Worm (Caenorhabditis elegans): ENCODE data around the gene B0281.5.

B0281.5 gene

DNA sequence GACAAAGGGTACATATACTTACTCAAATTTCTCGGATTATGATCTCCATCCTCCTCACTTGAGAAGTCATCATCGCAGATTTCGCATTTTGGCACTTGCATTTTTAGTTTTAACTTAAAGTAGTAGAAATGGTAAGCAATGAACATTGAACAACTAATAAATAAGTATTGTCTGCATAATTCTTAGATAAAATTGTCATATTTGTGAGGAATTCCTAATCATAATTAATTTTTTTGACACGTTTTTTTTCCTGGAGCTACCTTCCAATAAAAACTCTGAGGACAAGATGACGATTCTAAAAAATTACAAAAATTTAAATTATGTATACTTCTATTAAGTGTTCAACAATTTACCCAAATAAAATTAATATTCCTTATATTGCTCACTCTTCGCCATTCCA lies 12.0 kb upstream of the B0281.5 start, which contains the start of the genes trim-21 and B0281.1:
trim-21 (minus strand) TSS at position 101 of the 400 bp plus-strand sequence.
B0281.1 (plus strand) TSS at position 321 of the 400 bp plus-strand sequence.
- TF ChIP-seq ceh-9 (tag; optimal IDR thresholded peaks at IDR 0.05) (no peak), nhr-23 (tag; optimal IDR thresholded peaks at IDR 0.05) (no peak), fos-1 (tag; optimal IDR thresholded peaks at IDR 0.05) (no peak), ztf-11 (tag; optimal IDR thresholded peaks at IDR 0.05) (no peak), snpc-4 (tag; optimal IDR thresholded peaks at IDR 0.05) (no peak), nhr-237 (tag; optimal IDR thresholded peaks at IDR 0.05) (no peak), pha-4 (tag; optimal IDR thresholded peaks at IDR 0.05) (no peak), nhr-76 (tag; optimal IDR thresholded peaks at IDR 0.05) (no peak), lin-39 (tag; optimal IDR thresholded peaks at IDR 0.05) (no peak), mml-1 (tag; optimal IDR thresholded peaks at IDR 0.05) (no peak), ZK546.5 (tag; optimal IDR thresholded peaks at IDR 0.05) (no peak), aly-2 (tag; optimal IDR thresholded peaks at IDR 0.05) (no peak), nhr-28 (tag; optimal IDR thresholded peaks at IDR 0.05) (no peak), jun-1 (tag; optimal IDR thresholded peaks at IDR 0.05) (no peak), ama-1 (optimal IDR thresholded peaks at IDR 0.05) (no peak), lsy-12 (tag; optimal IDR thresholded peaks at IDR 0.05) (no peak), eor-1 (tag; optimal IDR thresholded peaks at IDR 0.05) (no peak), tbx-2 (tag; optimal IDR thresholded peaks at IDR 0.05) (no peak)

DNA sequence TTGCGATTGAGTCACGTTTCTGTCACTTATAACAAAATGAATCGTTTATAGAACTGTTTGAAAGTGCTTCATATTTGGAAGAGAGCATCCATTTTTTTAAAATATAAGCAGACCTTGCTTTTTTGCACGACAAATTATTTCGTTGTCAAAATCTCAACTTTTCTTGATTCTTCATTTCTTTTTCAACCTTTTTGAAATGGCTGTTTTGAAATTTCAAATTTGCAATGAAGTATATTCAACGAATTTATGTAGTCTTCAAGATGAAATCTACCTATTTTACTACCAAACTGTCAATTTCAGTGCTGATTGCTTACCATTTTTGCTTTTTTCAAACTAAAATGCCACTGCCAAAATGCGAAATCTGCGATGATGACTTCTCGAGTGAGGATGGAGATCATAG lies 6.0 kb upstream of the B0281.5 start, which contains the start of gene B0281.3:
B0281.3 (plus strand) TSS at position 301 of the 400 bp plus-strand sequence.
- no peak for TF ChIP-seq unc-39 (tag; optimal IDR thresholded peaks at IDR 0.05)
- TF ChIP-seq lsy-12 (tag; optimal IDR thresholded peaks at IDR 0.05), result no peak
- no peak for TF ChIP-seq hmg-11 (tag; optimal IDR thresholded peaks at IDR 0.05)
- no peak for TF ChIP-seq nhr-28 (tag; optimal IDR thresholded peaks at IDR 0.05)
- no peak for TF ChIP-seq skn-1 (tag; optimal IDR thresholded peaks at IDR 0.05)
- no peak for TF ChIP-seq pha-4 (tag; optimal IDR thresholded peaks at IDR 0.05)
- no peak for TF ChIP-seq egl-5 (tag; optimal IDR thresholded peaks at IDR 0.05)
- TF ChIP-seq ceh-82 (tag; optimal IDR thresholded peaks at IDR 0.05), result no peak
- no peak for TF ChIP-seq nhr-77 (tag; optimal IDR thresholded peaks at IDR 0.05)
- no peak for TF ChIP-seq egl-27 (tag; optimal IDR thresholded peaks at IDR 0.05)

DNA sequence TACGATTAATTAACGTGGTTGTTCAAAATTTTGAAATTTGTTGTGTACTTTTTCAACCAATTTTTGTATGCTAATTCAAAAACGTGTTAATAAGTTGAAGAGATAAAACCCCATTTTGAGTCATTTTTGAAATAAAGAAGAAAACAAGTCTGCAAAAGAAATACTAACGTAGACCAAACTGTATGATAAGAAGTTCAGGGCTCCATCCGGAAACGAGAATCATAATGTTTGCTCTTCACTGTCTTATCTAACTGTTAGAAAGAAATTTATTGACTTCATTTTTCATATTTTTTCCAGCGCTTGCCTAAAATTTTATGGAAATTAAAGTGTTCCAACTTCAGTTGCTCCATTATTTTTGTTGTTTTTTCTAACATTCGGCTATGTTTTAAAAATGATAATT lies 4.7 kb upstream of the B0281.5 start:
- TF ChIP-seq ceh-16 (tag; optimal IDR thresholded peaks at IDR 0.05) (no peak), pqm-1 (tag; optimal IDR thresholded peaks at IDR 0.05) (peak; percentile 59), fkh-2 (tag; optimal IDR thresholded peaks at IDR 0.05) (no peak), elt-2 (tag; optimal IDR thresholded peaks at IDR 0.05) (peak; percentile 56), nhr-12 (tag; optimal IDR thresholded peaks at IDR 0.05) (no peak)

DNA sequence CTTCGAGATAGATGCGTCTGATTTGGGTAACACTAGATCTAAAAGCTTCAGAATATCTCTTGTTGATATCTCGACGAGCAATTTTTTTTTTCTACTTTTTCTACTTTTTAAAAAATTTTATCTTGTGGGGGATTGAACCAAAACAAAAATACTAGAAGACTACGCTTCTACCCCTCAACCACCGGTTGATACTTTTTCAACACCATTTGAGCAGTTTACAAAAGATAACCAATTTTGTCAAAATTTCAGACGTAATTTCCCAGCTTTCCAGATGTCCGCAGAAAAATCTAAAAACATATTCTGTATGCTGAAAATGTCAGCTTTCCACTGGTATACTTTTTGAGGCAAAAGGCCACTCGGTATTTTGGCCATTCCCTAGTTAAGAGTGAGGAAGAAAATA lies 3.8 kb upstream of the B0281.5 start:
- no peak for TF ChIP-seq lsy-12 (tag; optimal IDR thresholded peaks at IDR 0.05)
- no peak for TF ChIP-seq nhr-76 (tag; optimal IDR thresholded peaks at IDR 0.05)
- TF ChIP-seq lin-39 (tag; optimal IDR thresholded peaks at IDR 0.05), result no peak
- no peak for TF ChIP-seq nhr-28 (tag; optimal IDR thresholded peaks at IDR 0.05)
- no peak for TF ChIP-seq pha-4 (tag; optimal IDR thresholded peaks at IDR 0.05)
- TF ChIP-seq eor-1 (tag; optimal IDR thresholded peaks at IDR 0.05), result no peak
- no peak for TF ChIP-seq daf-12 (tag; optimal IDR thresholded peaks at IDR 0.05)
- no peak for TF ChIP-seq fkh-10 (GFP tag; optimal IDR thresholded peaks at IDR 0.05)
- TF ChIP-seq nhr-23 (tag; optimal IDR thresholded peaks at IDR 0.05), result no peak

DNA sequence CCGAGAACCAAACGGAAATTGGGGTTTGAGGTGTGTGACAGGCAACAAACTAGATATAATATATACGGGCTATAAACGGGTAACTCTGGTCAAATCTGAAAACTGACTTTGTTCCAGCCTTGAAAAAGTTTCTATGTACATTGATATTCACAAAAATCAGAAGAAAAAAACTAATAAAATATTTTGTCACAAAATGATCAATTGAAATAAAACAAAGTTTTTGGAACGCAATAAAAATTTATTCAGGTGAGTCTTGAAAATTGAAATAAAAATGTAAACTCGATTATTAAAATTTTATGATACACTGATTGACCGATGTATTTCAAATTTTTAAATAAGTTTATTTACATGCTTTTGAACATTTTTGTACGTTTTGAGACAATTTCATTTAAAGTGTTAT lies 1.6 kb upstream of the B0281.5 start, which contains the start of gene B0281.6:
B0281.6 (minus strand) TSS at position 101 of the 400 bp plus-strand sequence.
- TF ChIP-seq ZK546.5 (tag; optimal IDR thresholded peaks at IDR 0.05) (no peak), eor-1 (tag; optimal IDR thresholded peaks at IDR 0.05) (no peak), fkh-10 (GFP tag; optimal IDR thresholded peaks at IDR 0.05) (no peak), ceh-28 (tag; optimal IDR thresholded peaks at IDR 0.05) (no peak), lsy-12 (tag; optimal IDR thresholded peaks at IDR 0.05) (no peak), snpc-4 (tag; optimal IDR thresholded peaks at IDR 0.05) (no peak), nhr-28 (tag; optimal IDR thresholded peaks at IDR 0.05) (no peak), tbx-2 (tag; optimal IDR thresholded peaks at IDR 0.05) (no peak), daf-12 (tag; optimal IDR thresholded peaks at IDR 0.05) (no peak)

DNA sequence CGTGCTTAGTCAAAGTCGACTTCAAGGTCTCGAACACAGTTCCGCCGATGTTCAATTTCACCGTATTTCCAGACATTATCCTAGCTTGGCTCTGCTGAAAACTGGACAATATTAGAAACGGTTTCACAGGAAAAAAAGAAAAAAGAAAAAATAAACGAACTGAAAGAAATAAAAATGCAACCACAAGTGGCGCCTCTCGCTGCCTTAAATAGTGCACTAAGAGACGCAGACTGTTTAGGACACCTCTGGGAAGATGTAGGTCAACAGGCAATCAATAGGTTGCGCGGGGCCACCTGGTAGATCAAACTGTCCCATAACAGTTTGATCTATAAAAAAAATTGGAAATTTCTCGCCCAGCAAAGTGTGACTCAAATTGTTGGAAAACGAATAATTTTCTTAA lies 2.0 kb downstream of the B0281.5 start, which contains the start of gene B0281.4:
B0281.4 (minus strand) TSS at position 101 of the 400 bp plus-strand sequence.
- TF ChIP-seq fos-1 (tag; optimal IDR thresholded peaks at IDR 0.05) (no peak), snpc-4 (tag; optimal IDR thresholded peaks at IDR 0.05) (no peak), mml-1 (tag; optimal IDR thresholded peaks at IDR 0.05) (no peak), eor-1 (tag; optimal IDR thresholded peaks at IDR 0.05) (no peak), egl-5 (tag; optimal IDR thresholded peaks at IDR 0.05) (no peak), nhr-43 (tag; optimal IDR thresholded peaks at IDR 0.05; ENCODE audit: poor library complexity, severe bottlenecking) (no peak), mdl-1 (tag; optimal IDR thresholded peaks at IDR 0.05) (no peak), elt-2 (tag; optimal IDR thresholded peaks at IDR 0.05) (no peak), nhr-11 (tag; optimal IDR thresholded peaks at IDR 0.05) (no peak), nhr-28 (tag; optimal IDR thresholded peaks at IDR 0.05) (no peak), daf-12 (tag; optimal IDR thresholded peaks at IDR 0.05) (no peak), lsy-12 (tag; optimal IDR thresholded peaks at IDR 0.05) (no peak), nhr-67 (tag; optimal IDR thresholded peaks at IDR 0.05) (no peak), elt-3 (tag; optimal IDR thresholded peaks at IDR 0.05) (no peak)

Measured in whole organism, L3 larva.